Worm (Caenorhabditis elegans): ENCODE measurements around the gene C10A4.2.

- TF ChIP-seq dao-5 (tag; optimal IDR thresholded peaks at IDR 0.05) = no peak
- no peak for TF ChIP-seq him-1 (tag; optimal IDR thresholded peaks at IDR 0.05)
- TF ChIP-seq W03F9.2 (tag; optimal IDR thresholded peaks at IDR 0.05) = no peak
Observed at ce11 chrX:7407749-7408148, 2.3 kb upstream of the C10A4.2 start.
